Fruit fly (Drosophila melanogaster): Measurements from ENCODE around the gene Gr93c.

The Gr93c gene

DNA sequence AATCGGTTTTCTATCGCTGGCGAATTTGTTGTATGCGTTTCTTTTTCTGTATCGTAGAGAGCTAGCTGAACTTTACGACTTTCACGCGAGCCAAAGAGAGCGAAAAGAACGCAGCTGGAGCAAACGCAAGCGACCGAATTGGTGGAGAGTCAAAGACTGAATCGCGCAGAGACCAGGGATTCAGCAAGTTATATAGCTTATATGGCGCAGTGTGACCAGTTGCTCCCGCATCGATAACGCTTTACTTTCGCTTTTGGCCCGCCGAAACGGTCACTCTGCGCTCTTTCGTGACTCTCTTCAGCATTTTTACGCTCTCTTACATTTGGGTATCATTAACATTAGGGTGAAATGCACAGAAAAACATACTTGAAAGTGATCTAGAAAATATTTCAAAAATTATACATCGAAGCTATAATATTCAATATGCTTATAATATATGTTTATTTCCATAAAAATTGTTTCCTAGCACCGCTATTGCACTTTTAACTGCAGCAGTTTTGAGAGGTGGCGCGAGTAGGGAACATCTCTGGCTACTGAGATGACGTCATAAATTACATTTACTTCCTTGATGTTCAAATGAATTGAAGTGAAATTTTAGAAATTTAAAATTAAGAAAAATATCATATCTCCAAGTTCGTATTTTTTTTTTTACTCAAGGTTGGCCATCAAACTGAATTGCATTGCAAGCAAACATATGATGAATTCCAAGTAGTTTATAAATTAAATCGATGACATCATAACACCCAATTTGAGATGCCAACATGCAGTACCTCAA, 11.2 kb upstream of the Gr93c start, which contains the start of gene glec (continued):
- peak; percentile 70 for TF ChIP-seq stwl (tag; optimal IDR thresholded peaks at IDR 0.05)
- TF ChIP-seq HmgD (GFP tag; optimal IDR thresholded peaks at IDR 0.05), result peak; percentile 77
- no peak for TF ChIP-seq Six4 (GFP tag; optimal IDR thresholded peaks at IDR 0.05)
- peak; percentile 52; the same call in 1 of the 2 replicates for TF ChIP-seq bowl (GFP tag; IDR thresholded peaks at IDR 0.05)
- no peak for TF ChIP-seq slou (GFP tag; optimal IDR thresholded peaks at IDR 0.05)
- TF ChIP-seq ato (GFP tag; IDR thresholded peaks at IDR 0.05; ENCODE audit: partially characterized antibody), result peak; percentile 78
- TF ChIP-seq p53 (GFP tag; optimal IDR thresholded peaks at IDR 0.05), result no peak
- peak; percentile 63 for TF ChIP-seq CG33213 (GFP tag; optimal IDR thresholded peaks at IDR 0.05)
- TF ChIP-seq B-H1 (GFP tag; IDR thresholded peaks at IDR 0.05), result no peak; the same call in 2 of the 3 replicates
- TF ChIP-seq D (optimal IDR thresholded peaks at IDR 0.05), result no peak
- TF ChIP-seq D (GFP tag; optimal IDR thresholded peaks at IDR 0.05), result no peak
- peak; percentile 7 for TF ChIP-seq BEAF-32 (GFP tag; optimal IDR thresholded peaks at IDR 0.05)
- TF ChIP-seq jigr1 (GFP tag; IDR thresholded peaks at IDR 0.05), result no peak
- TF ChIP-seq CG31441 (GFP tag; IDR thresholded peaks at IDR 0.05), result peak; percentile 28; the same call in 1 of the 2 replicates
- TF ChIP-seq CG5180 (GFP tag; optimal IDR thresholded peaks at IDR 0.05), result no peak
- 0 out of 2 replicates have a peak, but pooled peaks have one; percentile 24 for TF ChIP-seq ap (GFP tag; IDR thresholded peaks at IDR 0.05)
- no peak for TF ChIP-seq CG14965 (GFP tag; optimal IDR thresholded peaks at IDR 0.05; ENCODE audit: borderline replicate concordance)
- no peak for TF ChIP-seq tup (GFP tag; optimal IDR thresholded peaks at IDR 0.05)
- TF ChIP-seq schlank (tag; optimal IDR thresholded peaks at IDR 0.05), result peak; percentile 18
- TF ChIP-seq sc (optimal IDR thresholded peaks at IDR 0.05), result no peak
- TF ChIP-seq sc (GFP tag; optimal IDR thresholded peaks at IDR 0.05), result no peak
- TF ChIP-seq CG15011 (GFP tag; optimal IDR thresholded peaks at IDR 0.05), result no peak
- TF ChIP-seq repo (GFP tag; optimal IDR thresholded peaks at IDR 0.05), result peak; percentile 0
- peak; percentile 14 for TF ChIP-seq Dad (GFP tag; optimal IDR thresholded peaks at IDR 0.05)
- peak; percentile 1 for TF ChIP-seq Nf-YC (tag; optimal IDR thresholded peaks at IDR 0.05)
- TF ChIP-seq bbx (GFP tag; IDR thresholded peaks at IDR 0.05; ENCODE audit: partially characterized antibody), result peak; percentile 82
- no peak for TF ChIP-seq Fer2 (tag; optimal IDR thresholded peaks at IDR 0.05)
- no peak for TF ChIP-seq CG11398 (GFP tag; optimal IDR thresholded peaks at IDR 0.05)
- TF ChIP-seq NFAT (GFP tag; IDR thresholded peaks at IDR 0.05), result peak; percentile 71
- TF ChIP-seq Fer3 (tag; optimal IDR thresholded peaks at IDR 0.05), result peak; percentile 6
- TF ChIP-seq dpn (GFP tag; optimal IDR thresholded peaks at IDR 0.05), result peak; percentile 19 to 31
- TF ChIP-seq Dip2 (GFP tag; IDR thresholded peaks at IDR 0.05), result no peak
- peak; percentile 73 for TF ChIP-seq Opbp (GFP tag; IDR thresholded peaks at IDR 0.05; ENCODE audit: partially characterized antibody)
- TF ChIP-seq CG15479 (GFP tag; optimal IDR thresholded peaks at IDR 0.05), result no peak
- TF ChIP-seq hth (optimal IDR thresholded peaks at IDR 0.05), result no peak
- TF ChIP-seq sim (GFP tag; IDR thresholded peaks at IDR 0.05), result no peak
- peak; percentile 86 for TF ChIP-seq CG9797 (GFP tag; optimal IDR thresholded peaks at IDR 0.05)
- peak; percentile 8 for TF ChIP-seq chn (GFP tag; optimal IDR thresholded peaks at IDR 0.05)
- TF ChIP-seq Doc3 (GFP tag; IDR thresholded peaks at IDR 0.05; ENCODE audit: partially characterized antibody), result 0 out of 3 replicates have a peak, but pooled peaks have one; percentile 24
- peak; percentile 1 for TF ChIP-seq CG9727 (GFP tag; optimal IDR thresholded peaks at IDR 0.05)
- TF ChIP-seq pb (GFP tag; optimal IDR thresholded peaks at IDR 0.05), result peak; percentile 36
- no peak for TF ChIP-seq lov (optimal IDR thresholded peaks at IDR 0.05)
- 0 out of 3 replicates have a peak, but pooled peaks have one; percentile 65 for TF ChIP-seq lov (GFP tag; IDR thresholded peaks at IDR 0.05)
- TF ChIP-seq CG4617 (GFP tag; optimal IDR thresholded peaks at IDR 0.05; ENCODE audit: borderline replicate concordance), result no peak
- peak; percentile 99 for TF ChIP-seq CG6689 (GFP tag; IDR thresholded peaks at IDR 0.05)
- TF ChIP-seq Dip3 (GFP tag; optimal IDR thresholded peaks at IDR 0.05), result no peak
- no peak; the same call in 2 of the 3 replicates for TF ChIP-seq CG7963 (GFP tag; IDR thresholded peaks at IDR 0.05; ENCODE audit: partially characterized antibody)
- TF ChIP-seq CG3726 (GFP tag; IDR thresholded peaks at IDR 0.05), result no peak
- peak; percentile 45; the same call in 1 of the 2 replicates for TF ChIP-seq CG1024 (GFP tag; IDR thresholded peaks at IDR 0.05)
- no peak for TF ChIP-seq gt (GFP tag; IDR thresholded peaks at IDR 0.05)

Data from whole organism, embryonic.